Worm (Caenorhabditis elegans): ENCODE data around the gene ZK662.5.

The ZK662.5 gene

DNA sequence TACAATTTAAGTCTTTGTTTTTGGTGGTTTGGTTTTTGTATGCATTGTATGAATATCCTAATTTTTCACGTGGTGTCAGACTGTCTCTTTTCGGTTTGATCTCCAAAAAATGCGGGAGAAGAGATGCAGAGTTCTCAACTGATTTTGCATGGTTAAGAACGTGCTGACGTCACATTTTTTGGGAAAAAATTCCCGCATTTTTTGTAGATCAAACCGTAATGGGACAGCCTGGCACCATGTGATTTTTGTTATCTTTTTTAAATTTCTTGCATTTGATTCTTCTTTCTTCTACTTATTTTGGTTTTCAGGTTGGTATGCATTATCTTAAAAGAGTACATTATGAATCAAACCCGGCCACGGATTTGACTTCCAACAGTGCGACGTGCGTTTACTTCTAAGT lies at the start of gene ZK662.5:
ZK662.5 (plus strand) TSS at position 301 of the 400 bp plus-strand sequence.
- no peak for TF ChIP-seq ztf-11 (tag; optimal IDR thresholded peaks at IDR 0.05)
- TF ChIP-seq mbf-1 (tag; optimal IDR thresholded peaks at IDR 0.05), result no peak
- no peak for TF ChIP-seq sma-9 (GFP tag; optimal IDR thresholded peaks at IDR 0.05)
- no peak for TF ChIP-seq sma-9 (tag; optimal IDR thresholded peaks at IDR 0.05)
- no peak for TF ChIP-seq nhr-23 (tag; optimal IDR thresholded peaks at IDR 0.05)
- TF ChIP-seq nhr-12 (tag; optimal IDR thresholded peaks at IDR 0.05), result no peak
- no peak for TF ChIP-seq sma-3 (GFP tag; optimal IDR thresholded peaks at IDR 0.05)
- TF ChIP-seq elt-1 (tag; optimal IDR thresholded peaks at IDR 0.05), result no peak
- no peak for TF ChIP-seq lin-39 (tag; optimal IDR thresholded peaks at IDR 0.05)
- no peak for TF ChIP-seq alr-1 (tag; optimal IDR thresholded peaks at IDR 0.05)
- TF ChIP-seq skn-1 (tag; optimal IDR thresholded peaks at IDR 0.05), result no peak
- no peak for TF ChIP-seq lin-13 (GFP tag; optimal IDR thresholded peaks at IDR 0.05)
- TF ChIP-seq dmd-4 (tag; optimal IDR thresholded peaks at IDR 0.05), result no peak
- no peak for TF ChIP-seq nhr-11 (tag; optimal IDR thresholded peaks at IDR 0.05)
- TF ChIP-seq lin-11 (tag; optimal IDR thresholded peaks at IDR 0.05), result no peak
- no peak for TF ChIP-seq C34F6.9 (tag; optimal IDR thresholded peaks at IDR 0.05)
- no peak for TF ChIP-seq egl-27 (tag; optimal IDR thresholded peaks at IDR 0.05)
- TF ChIP-seq crh-2 (tag; optimal IDR thresholded peaks at IDR 0.05), result no peak

DNA sequence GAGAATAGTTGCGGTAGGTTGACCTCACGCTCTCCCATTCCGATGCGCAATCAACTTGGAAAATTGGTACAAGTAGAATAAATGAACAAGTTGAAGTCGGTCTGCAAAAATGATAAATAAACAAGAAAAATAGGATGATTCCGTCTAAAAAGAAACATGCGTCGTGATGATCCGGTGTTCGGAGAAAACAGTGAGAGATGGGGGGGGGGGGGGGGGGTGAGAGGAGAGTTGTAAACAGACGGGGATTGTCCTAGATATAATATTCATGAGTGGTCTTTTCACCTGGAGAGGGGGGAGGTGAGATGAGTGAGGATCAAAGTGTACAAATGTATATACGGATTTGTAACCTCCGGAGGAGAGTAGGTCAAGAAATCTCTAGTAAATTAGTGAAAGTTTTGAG lies 45.8 kb upstream of the ZK662.5 start, which contains the start of gene F59D12.2:
F59D12.2 (minus strand) TSS at position 101 of the 400 bp plus-strand sequence.
- TF ChIP-seq unc-39 (tag; optimal IDR thresholded peaks at IDR 0.05), result no peak
- TF ChIP-seq ama-1 (optimal IDR thresholded peaks at IDR 0.05), result no peak
- no peak for TF ChIP-seq nhr-237 (tag; optimal IDR thresholded peaks at IDR 0.05)
- no peak for TF ChIP-seq blmp-1 (tag; optimal IDR thresholded peaks at IDR 0.05; ENCODE audit: insufficient read depth)
- TF ChIP-seq ceh-16 (tag; optimal IDR thresholded peaks at IDR 0.05), result no peak

DNA sequence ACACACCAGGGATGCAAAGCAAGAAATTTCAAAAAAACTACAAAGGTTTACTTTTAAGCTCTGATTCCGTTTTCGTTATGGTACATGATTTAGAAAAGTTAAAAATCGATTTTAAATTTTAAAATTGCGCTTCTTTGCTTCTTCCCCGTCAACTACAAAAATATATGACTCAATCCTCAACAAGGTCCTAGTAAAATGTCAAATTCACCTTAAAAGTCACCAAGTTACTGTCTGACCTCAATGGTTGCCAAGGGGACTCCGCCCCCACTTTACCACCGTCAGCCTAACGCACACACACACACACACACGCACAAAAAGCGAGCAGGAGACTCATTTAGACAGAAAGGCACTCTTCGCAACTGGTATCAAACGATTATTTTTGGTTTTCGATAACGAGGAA lies 40.1 kb upstream of the ZK662.5 start, which contains the start of gene gpn-1:
gpn-1 (plus strand) TSS at position 301 of the 400 bp plus-strand sequence.
- no peak for TF ChIP-seq fos-1 (tag; optimal IDR thresholded peaks at IDR 0.05)
- no peak for TF ChIP-seq alr-1 (tag; optimal IDR thresholded peaks at IDR 0.05)
- TF ChIP-seq ztf-11 (tag; optimal IDR thresholded peaks at IDR 0.05), result no peak
- no peak for TF ChIP-seq Y55F3AM.14 (GFP tag; optimal IDR thresholded peaks at IDR 0.05)
- TF ChIP-seq elt-1 (tag; optimal IDR thresholded peaks at IDR 0.05), result no peak
- TF ChIP-seq ceh-82 (tag; optimal IDR thresholded peaks at IDR 0.05), result no peak
- no peak for TF ChIP-seq lsy-2 (tag; optimal IDR thresholded peaks at IDR 0.05)
- TF ChIP-seq ztf-4 (tag; optimal IDR thresholded peaks at IDR 0.05), result no peak
- TF ChIP-seq elt-3 (tag; optimal IDR thresholded peaks at IDR 0.05), result no peak
- TF ChIP-seq unc-62 (GFP tag; optimal IDR thresholded peaks at IDR 0.05), result no peak
- no peak for TF ChIP-seq nhr-237 (tag; optimal IDR thresholded peaks at IDR 0.05)
- no peak for TF ChIP-seq ztf-1 (GFP tag; conservative IDR thresholded peaks at IDR 0.05)
- no peak for TF ChIP-seq lin-39 (tag; optimal IDR thresholded peaks at IDR 0.05)
- no peak for TF ChIP-seq sma-9 (GFP tag; optimal IDR thresholded peaks at IDR 0.05)
- no peak for TF ChIP-seq sma-9 (tag; optimal IDR thresholded peaks at IDR 0.05)
- no peak for TF ChIP-seq gmeb-1 (tag; optimal IDR thresholded peaks at IDR 0.05)

DNA sequence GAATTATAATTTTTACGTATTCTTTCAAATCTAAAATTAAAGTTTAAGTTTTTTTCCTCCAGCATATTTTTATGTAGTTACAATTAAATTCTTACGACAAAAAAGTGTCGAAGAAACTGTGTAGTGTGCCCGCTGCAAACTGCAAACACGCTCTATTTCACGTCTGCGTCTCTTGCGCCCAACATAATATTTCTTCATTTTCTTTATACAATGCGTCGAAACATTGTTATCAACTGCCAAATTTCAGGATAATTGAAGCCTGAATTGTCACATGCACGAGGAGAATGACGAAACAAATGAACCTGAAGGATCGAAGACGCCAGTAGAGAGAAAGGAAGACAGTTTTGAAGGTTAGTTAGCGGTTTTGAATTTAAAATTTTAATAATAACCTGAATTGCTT lies 32.2 kb upstream of the ZK662.5 start, which contains the start of gene C03H12.1:
C03H12.1 (plus strand) TSS at position 206 of the 400 bp plus-strand sequence.
- no peak for TF ChIP-seq sma-9 (GFP tag; optimal IDR thresholded peaks at IDR 0.05)
- no peak for TF ChIP-seq sma-9 (tag; optimal IDR thresholded peaks at IDR 0.05)
- TF ChIP-seq egl-27 (tag; optimal IDR thresholded peaks at IDR 0.05), result no peak
- no peak for TF ChIP-seq ceh-16 (tag; optimal IDR thresholded peaks at IDR 0.05)
- TF ChIP-seq zag-1 (tag; optimal IDR thresholded peaks at IDR 0.05), result no peak
- peak; percentile 39 for TF ChIP-seq fos-1 (tag; optimal IDR thresholded peaks at IDR 0.05)
- no peak for TF ChIP-seq unc-62 (GFP tag; optimal IDR thresholded peaks at IDR 0.05)
- no peak for TF ChIP-seq sma-3 (GFP tag; optimal IDR thresholded peaks at IDR 0.05)
- no peak for TF ChIP-seq R02D3.7 (tag; optimal IDR thresholded peaks at IDR 0.05)
- TF ChIP-seq crh-2 (tag; optimal IDR thresholded peaks at IDR 0.05), result peak; percentile 32
- TF ChIP-seq mbf-1 (tag; optimal IDR thresholded peaks at IDR 0.05), result no peak
- TF ChIP-seq nhr-11 (tag; optimal IDR thresholded peaks at IDR 0.05), result no peak
- TF ChIP-seq nhr-129 (tag; optimal IDR thresholded peaks at IDR 0.05), result peak; percentile 18
- TF ChIP-seq sem-4 (tag; optimal IDR thresholded peaks at IDR 0.05), result no peak
- TF ChIP-seq mdl-1 (tag; optimal IDR thresholded peaks at IDR 0.05), result no peak
- peak; percentile 24 for TF ChIP-seq gmeb-1 (tag; optimal IDR thresholded peaks at IDR 0.05)
